Worm (Caenorhabditis elegans): ENCODE data around the gene dpy-30.

DNA sequence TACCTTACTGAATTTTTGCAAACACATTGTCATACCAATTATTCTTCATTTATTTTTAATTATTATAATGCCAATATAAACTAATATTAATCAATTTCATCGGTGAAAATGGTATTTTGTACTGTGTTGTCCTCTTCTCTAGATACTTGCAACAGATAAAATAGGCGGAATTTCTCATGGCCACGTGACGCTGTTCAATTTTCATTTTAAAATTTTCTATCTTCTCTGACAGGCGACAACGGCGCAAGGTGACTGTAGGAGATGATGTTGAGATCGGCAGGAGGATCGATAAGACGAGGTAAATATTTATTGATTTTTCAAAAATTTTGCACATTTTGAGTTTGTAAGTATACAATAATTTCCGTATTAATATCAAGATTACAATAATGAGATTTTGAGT lies 3.0 kb downstream of the dpy-30 start, which contains the start of gene ogdh-2:
- TF ChIP-seq nhr-28 (tag; optimal IDR thresholded peaks at IDR 0.05) (no peak), sptf-1 (tag; optimal IDR thresholded peaks at IDR 0.05) (no peak), nhr-76 (tag; optimal IDR thresholded peaks at IDR 0.05) (no peak), ceh-43 (GFP tag; optimal IDR thresholded peaks at IDR 0.05) (no peak), sem-2 (GFP tag; optimal IDR thresholded peaks at IDR 0.05) (no peak), pha-4 (tag; optimal IDR thresholded peaks at IDR 0.05) (no peak), unc-39 (tag; optimal IDR thresholded peaks at IDR 0.05) (no peak), mep-1 (tag; optimal IDR thresholded peaks at IDR 0.05) (no peak), lin-13 (tag; optimal IDR thresholded peaks at IDR 0.05) (no peak), drap-1 (GFP tag; optimal IDR thresholded peaks at IDR 0.05) (no peak), ztf-11 (tag; optimal IDR thresholded peaks at IDR 0.05) (no peak)
